Fruit fly (Drosophila melanogaster) whole organism, embryonic: ENCODE results near the gene CG44140.

Source experiments
- CG10274 ChIP-seq: fragments of 200-800 bp; sonication (Bioruptor generic); optimal IDR thresholded peaks from 3 replicates; lab custom pipeline; 2017; ENCODE audit warnings: missing biosample characterization, mild to moderate bottlenecking, missing genetic modification characterization
- CG11398 ChIP-seq: fragments of 200-800 bp; sonication (Bioruptor generic); optimal IDR thresholded peaks from 2 replicates; lab custom pipeline; 2016; ENCODE audit warnings: missing biosample characterization, missing genetic modification characterization
- CG11723 ChIP-seq: fragments of 200-800 bp; sonication (Bioruptor generic); optimal IDR thresholded peaks from 2 replicates; lab custom pipeline; 2017; ENCODE audit warnings: missing biosample characterization, mild to moderate bottlenecking, missing genetic modification characterization
- CG12236 ChIP-seq: fragments of 200-800 bp; sonication (Bioruptor generic); optimal IDR thresholded peaks from 2 replicates; lab custom pipeline; 2016; ENCODE audit warnings: missing biosample characterization, missing genetic modification characterization
- CG13775 ChIP-seq: fragments of 200-800 bp; sonication (Bioruptor generic); optimal IDR thresholded peaks from 3 replicates; lab custom pipeline; 2017; ENCODE audit warnings: missing biosample characterization, mild to moderate bottlenecking, missing genetic modification characterization
- CG15269 ChIP-seq: fragments of 200-800 bp; sonication (Bioruptor generic); optimal IDR thresholded peaks from 2 replicates; lab custom pipeline; 2018; ENCODE audit warnings: missing biosample characterization, mild to moderate bottlenecking, missing genetic modification characterization, moderate library complexity
- CG15514 ChIP-seq: fragments of 200-800 bp; sonication (Bioruptor generic); optimal IDR thresholded peaks from 3 replicates; lab custom pipeline; 2017; ENCODE audit warnings: missing biosample characterization, missing genetic modification characterization, mild to moderate bottlenecking, moderate library complexity, missing genetic modification reagents
- CG18599 ChIP-seq: fragments of 200-800 bp; sonication (Bioruptor generic); optimal IDR thresholded peaks from 3 replicates; lab custom pipeline; 2017; ENCODE audit warnings: missing biosample characterization, missing genetic modification characterization, mild to moderate bottlenecking, moderate library complexity, missing genetic modification reagents
- CG18619 ChIP-seq: fragments of 200-800 bp; sonication (Bioruptor generic); optimal IDR thresholded peaks from 3 replicates; lab custom pipeline; 2017; ENCODE audit warnings: missing biosample characterization, mild to moderate bottlenecking, missing genetic modification characterization
- CG2120 ChIP-seq: fragments of 200-800 bp; sonication (Bioruptor generic); optimal IDR thresholded peaks from 3 replicates; lab custom pipeline; 2016; ENCODE audit warnings: missing biosample characterization, missing genetic modification characterization
- CG3065 ChIP-seq: fragments of 200-800 bp; sonication (Bioruptor generic); optimal IDR thresholded peaks from 2 replicates; lab custom pipeline; 2016; ENCODE audit warnings: missing biosample characterization, missing genetic modification characterization
- CG3281 ChIP-seq: fragments of 200-800 bp; sonication (Bioruptor generic); optimal IDR thresholded peaks from 3 replicates; lab custom pipeline; 2017; ENCODE audit warnings: missing biosample characterization, mild to moderate bottlenecking, missing genetic modification characterization
- CG33557 ChIP-seq: fragments of 200-800 bp; sonication (Bioruptor generic); optimal IDR thresholded peaks from 2 replicates; lab custom pipeline; 2019; ENCODE audit warnings: missing biosample characterization, mild to moderate bottlenecking, missing genetic modification characterization, moderate library complexity
- CG4360 ChIP-seq: fragments of 200-800 bp; sonication (Bioruptor generic); IDR thresholded peaks from 2 replicates; pipeline ENCODE4 v1.3.6; 2022; ENCODE audit warnings: missing biosample characterization, missing genetic modification characterization
- CG6272 ChIP-seq: fragments of 200-800 bp; sonication (Bioruptor generic); IDR thresholded peaks from 2 replicates; pipeline ENCODE4 v1.3.6; 2022; ENCODE audit warnings: missing biosample characterization, missing genetic modification characterization
- CG7372 ChIP-seq: fragments of 200-800 bp; sonication (Bioruptor generic); IDR thresholded peaks from 2 replicates; pipeline ENCODE4 v1.3.6; 2022; ENCODE audit warnings: missing biosample characterization, missing genetic modification characterization
- CG8924 ChIP-seq: fragments of 200-800 bp; optimal IDR thresholded peaks from 3 replicates; lab custom pipeline; 2019; ENCODE audit warnings: missing biosample characterization, mild to moderate bottlenecking, missing genetic modification characterization, moderate library complexity
- CG9876 ChIP-seq: fragments of 200-800 bp; sonication (Bioruptor generic); optimal IDR thresholded peaks from 2 replicates; lab custom pipeline; 2016; ENCODE audit warnings: missing biosample characterization, missing genetic modification characterization
- Camta ChIP-seq: fragments of 200-800 bp; sonication (Bioruptor generic); optimal IDR thresholded peaks from 2 replicates; lab custom pipeline; 2016; ENCODE audit warnings: missing biosample characterization, missing genetic modification characterization
- Deaf1 ChIP-seq: fragments of 200-800 bp; optimal IDR thresholded peaks from 3 replicates; lab custom pipeline; 2019; ENCODE audit warnings: missing biosample characterization, mild to moderate bottlenecking, missing genetic modification characterization, moderate library complexity
- Dfd ChIP-seq, 2 experiments: fragments of >200 bp; optimal IDR thresholded peaks; 2 replicates each; lab custom pipeline; 2017; ENCODE audit warnings: missing biosample characterization in 2 of 2, missing genetic modification characterization in 2 of 2
- Dip3 ChIP-seq: fragments of 200-800 bp; sonication (Bioruptor generic); optimal IDR thresholded peaks from 3 replicates; lab custom pipeline; 2016; ENCODE audit warnings: missing biosample characterization, missing genetic modification characterization
- HLH4C ChIP-seq: fragments of 200-800 bp; sonication (Bioruptor generic); IDR thresholded peaks from 3 replicates; pipeline ENCODE4 v1.3.6; 2022; ENCODE audit warnings: missing biosample characterization, missing genetic modification characterization; ENCODE audit not compliant: partially characterized antibody
- Kr ChIP-seq: fragments of 200-800 bp; sonication (Bioruptor generic); optimal IDR thresholded peaks from 2 replicates; lab custom pipeline; 2017; ENCODE audit warnings: missing biosample characterization, mild to moderate bottlenecking, missing genetic modification characterization
- Lhr ChIP-seq: fragments of 200-800 bp; sonication (Bioruptor generic); optimal IDR thresholded peaks from 3 replicates; lab custom pipeline; 2017; ENCODE audit warnings: mild to moderate bottlenecking, missing biosample characterization, missing genetic modification reagents, missing genetic modification characterization
- Nf-YB ChIP-seq: fragments of 200-800 bp; sonication (Bioruptor generic); optimal IDR thresholded peaks from 3 replicates; lab custom pipeline; 2019; ENCODE audit warnings: missing biosample characterization, mild to moderate bottlenecking, missing genetic modification characterization, moderate library complexity
- Sox102F ChIP-seq: fragments of 200-800 bp; sonication (Bioruptor generic); optimal IDR thresholded peaks from 2 replicates; lab custom pipeline; 2018; ENCODE audit warnings: missing biosample characterization, mild to moderate bottlenecking, missing genetic modification characterization, moderate library complexity
- Spps ChIP-seq: fragments of 200-800 bp; sonication (Bioruptor generic); optimal IDR thresholded peaks from 2 replicates; lab custom pipeline; 2018; ENCODE audit warnings: missing biosample characterization, mild to moderate bottlenecking, missing genetic modification characterization
- Xrp1 ChIP-seq: fragments of 200-800 bp; sonication (Bioruptor generic); IDR thresholded peaks from 2 replicates; pipeline ENCODE4 v1.3.6; 2022; ENCODE audit warnings: missing biosample characterization, missing genetic modification characterization
- ato ChIP-seq: fragments of 200-800 bp; sonication (Bioruptor generic); IDR thresholded peaks from 2 replicates; pipeline ENCODE4 v1.3.6; 2022; ENCODE audit warnings: missing biosample characterization, missing genetic modification characterization; ENCODE audit not compliant: partially characterized antibody
- chn ChIP-seq: fragments of 200-800 bp; sonication (Bioruptor generic); optimal IDR thresholded peaks from 2 replicates; lab custom pipeline; 2016; ENCODE audit warnings: missing biosample characterization, missing genetic modification characterization
- da ChIP-seq: fragments of 200-800 bp; sonication (Bioruptor generic); optimal IDR thresholded peaks from 2 replicates; lab custom pipeline; 2016; ENCODE audit warnings: missing biosample characterization, missing genetic modification characterization
- dati ChIP-seq: fragments of 200-800 bp; sonication (Bioruptor generic); IDR thresholded peaks from 2 replicates; pipeline ENCODE4 v1.3.6; 2022; ENCODE audit warnings: missing biosample characterization, missing genetic modification characterization
- dmrt11E ChIP-seq: fragments of 200-800 bp; sonication (Bioruptor generic); optimal IDR thresholded peaks from 3 replicates; lab custom pipeline; 2018; ENCODE audit warnings: missing biosample characterization, mild to moderate bottlenecking, missing genetic modification characterization, moderate library complexity
- fd102C ChIP-seq: fragments of 200-800 bp; sonication (Bioruptor generic); optimal IDR thresholded peaks from 2 replicates; lab custom pipeline; 2018; ENCODE audit warnings: missing biosample characterization, mild to moderate bottlenecking, missing genetic modification characterization, moderate library complexity
- ken ChIP-seq: fragments of 200-800 bp; sonication (Bioruptor generic); IDR thresholded peaks from 3 replicates; pipeline ENCODE4 v1.3.6; 2022; ENCODE audit warnings: missing biosample characterization, missing genetic modification characterization
- lola ChIP-seq, 3 experiments: fragments of >200 bp in 2 of 3; fragments of 200-800 bp in 1 of 3; sonication (Bioruptor generic) in 1 of 3; optimal IDR thresholded peaks; 2 replicates each; lab custom pipeline; 2017 to 2019; ENCODE audit warnings: missing biosample characterization in 3 of 3, missing genetic modification characterization in 3 of 3, mild to moderate bottlenecking in 1 of 3, moderate library complexity in 1 of 3
- phol ChIP-seq: fragments of 200-800 bp; sonication (Bioruptor generic); optimal IDR thresholded peaks from 3 replicates; lab custom pipeline; 2018; ENCODE audit warnings: missing biosample characterization, mild to moderate bottlenecking, missing genetic modification characterization, moderate library complexity
- ssp ChIP-seq: fragments of 200-800 bp; sonication (Bioruptor generic); IDR thresholded peaks from 2 replicates; pipeline ENCODE4 v1.3.6; 2022; ENCODE audit warnings: missing biosample characterization, missing genetic modification characterization
- toy ChIP-seq: fragments of 200-800 bp; sonication (Bioruptor generic); IDR thresholded peaks from 2 replicates; pipeline ENCODE4 v1.3.6; 2022; ENCODE audit warnings: missing biosample characterization, missing genetic modification characterization
- trem ChIP-seq: fragments of 200-800 bp; optimal IDR thresholded peaks from 3 replicates; lab custom pipeline; 2019; ENCODE audit warnings: missing biosample characterization, mild to moderate bottlenecking, missing genetic modification characterization, moderate library complexity
- unc-4 ChIP-seq: fragments of 200-800 bp; sonication (Bioruptor generic); IDR thresholded peaks from 2 replicates; pipeline ENCODE4 v1.3.6; 2022; ENCODE audit warnings: missing biosample characterization, missing genetic modification characterization; ENCODE audit not compliant: partially characterized antibody

The CG44140 gene

DNA sequence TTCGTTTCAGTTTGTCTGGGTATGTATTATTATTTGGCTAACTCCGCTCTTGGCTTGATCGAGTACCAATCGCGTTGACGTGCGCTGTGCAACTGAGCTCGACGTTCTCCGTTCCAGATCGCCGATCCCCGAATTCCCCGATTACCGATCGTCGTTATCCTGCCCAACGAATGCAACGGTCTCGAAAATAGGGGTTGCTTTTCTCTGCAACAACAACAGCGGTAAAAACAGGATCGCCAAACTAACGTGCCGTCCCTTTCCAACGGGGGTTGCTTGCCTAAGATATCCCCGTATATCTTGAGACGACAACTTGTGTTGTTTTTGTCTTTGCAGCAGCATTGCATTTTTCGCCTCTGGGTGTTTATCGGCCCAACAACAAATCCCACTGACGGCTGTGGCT is 37.4 kb upstream of the CG44140 start (continued):
- TF ChIP-seq chn (GFP tag; lab: Kevin White, UChicago), result no peak
- no peak for TF ChIP-seq dmrt11E
- TF ChIP-seq CG3281 (GFP tag; lab: Kevin White, UChicago), result no peak
- TF ChIP-seq CG8924 (tag; lab: Kevin White, UChicago), result peak; percentile 41
- TF ChIP-seq da, result no peak
- no peak for TF ChIP-seq CG9876 (GFP tag; lab: Kevin White, UChicago)
- no peak for TF ChIP-seq phol (tag; lab: Kevin White, UChicago)
- peak; percentile 67 for TF ChIP-seq Deaf1 (tag; lab: Kevin White, UChicago)
- no peak for TF ChIP-seq Lhr
- TF ChIP-seq CG10274 (GFP tag; lab: Kevin White, UChicago), result no peak
- TF ChIP-seq ato (GFP tag; lab: Robert Waterston, UW), result no peak
- no peak for TF ChIP-seq dati (GFP tag; lab: Robert Waterston, UW)
- TF ChIP-seq Spps (tag; lab: Kevin White, UChicago), result no peak
- no peak for TF ChIP-seq CG2120
- peak; percentile 99 for TF ChIP-seq CG4360
- TF ChIP-seq Kr (GFP tag; lab: Kevin White, UChicago), result peak; percentile 43
- TF ChIP-seq trem (tag; lab: Kevin White, UChicago), result no peak
- no peak for TF ChIP-seq Dip3 (GFP tag; lab: Kevin White, UChicago)
- TF ChIP-seq ssp (GFP tag; lab: Robert Waterston, UW), result no peak
- no peak for TF ChIP-seq Xrp1 (GFP tag; lab: Robert Waterston, UW)
- no peak for TF ChIP-seq CG11398
- TF ChIP-seq CG18619, result no peak
- no peak for TF ChIP-seq lola (GFP tag; optimal IDR thresholded peaks at IDR 0.05; lab: Kevin White, UChicago)
- no peak for TF ChIP-seq CG6272
- no peak for TF ChIP-seq CG7372 (GFP tag; lab: Robert Waterston, UW)
- TF ChIP-seq CG11723, result no peak
- TF ChIP-seq CG3065, result no peak
- TF ChIP-seq CG15269 (tag; lab: Kevin White, UChicago), result no peak
- TF ChIP-seq HLH4C (GFP tag; lab: Robert Waterston, UW), result no peak
- TF ChIP-seq CG13775 (GFP tag; lab: Kevin White, UChicago), result no peak
- TF ChIP-seq CG33557 (GFP tag; lab: Kevin White, UChicago), result no peak
- TF ChIP-seq Nf-YB (GFP tag; lab: Kevin White, UChicago), result no peak
- TF ChIP-seq toy, result no peak
- no peak for TF ChIP-seq CG12236 (GFP tag; lab: Kevin White, UChicago)
- no peak for TF ChIP-seq ken (GFP tag; lab: Robert Waterston, UW)
- no peak for TF ChIP-seq unc-4 (GFP tag; lab: Robert Waterston, UW)
- no peak for TF ChIP-seq CG18599
- no peak for TF ChIP-seq Camta (GFP tag; lab: Kevin White, UChicago)
- no peak for TF ChIP-seq Dfd (GFP tag; optimal IDR thresholded peaks at IDR 0.05; lab: Kevin White, UChicago)
- TF ChIP-seq Sox102F (GFP tag; lab: Kevin White, UChicago), result no peak
- peak; percentile 53 for TF ChIP-seq fd102C (GFP tag; lab: Kevin White, UChicago)
- no peak for TF ChIP-seq CG15514 (GFP tag; lab: Kevin White, UChicago)
